Worm (Caenorhabditis elegans): ENCODE measurements around the gene str-106.

- TF ChIP-seq snpc-4 (GFP tag; optimal IDR thresholded peaks at IDR 0.05) (no peak), snpc-4 (tag; optimal IDR thresholded peaks at IDR 0.05) (no peak), F57A8.1 (GFP tag; optimal IDR thresholded peaks at IDR 0.05) (no peak), pha-4 (tag; optimal IDR thresholded peaks at IDR 0.05) (no peak), Y53F4B.3 (GFP tag; IDR thresholded peaks at IDR 0.05) (no peak), unc-130 (GFP tag; optimal IDR thresholded peaks at IDR 0.05) (no peak), mcd-1 (GFP tag; IDR thresholded peaks at IDR 0.05) (no peak), lag-1 (GFP tag; IDR thresholded peaks at IDR 0.05) (no peak), mel-28 (tag; optimal IDR thresholded peaks at IDR 0.05; ENCODE audit: borderline replicate concordance) (no peak), ztf-18 (tag; optimal IDR thresholded peaks at IDR 0.05) (no peak)
These were observed 38.1 kb upstream of the str-106 start, which contains the start of gene fbxa-18 for ce11 chrV:16142371-16142770.
